Worm (Caenorhabditis elegans) whole organism, L1 larva: ENCODE results near the gene M176.16.

ENCODE experiments used
- ceh-90 ChIP-seq: sonication (generic microtip); optimal IDR thresholded peaks from 2 replicates; lab custom pipeline; 2016; ENCODE audit warnings: missing genetic modification characterization, missing compliant biosample characterization
- elt-3 ChIP-seq, 6 experiments: fragments of 150-350 bp in 1 of 6; sonication (generic microtip); optimal IDR thresholded peaks; 2 replicates each; lab custom pipeline; 2017 to 2018; ENCODE audit warnings: missing biosample characterization in 6 of 6, missing genetic modification characterization in 6 of 6, inconsistent platforms in 1 of 6

DNA sequence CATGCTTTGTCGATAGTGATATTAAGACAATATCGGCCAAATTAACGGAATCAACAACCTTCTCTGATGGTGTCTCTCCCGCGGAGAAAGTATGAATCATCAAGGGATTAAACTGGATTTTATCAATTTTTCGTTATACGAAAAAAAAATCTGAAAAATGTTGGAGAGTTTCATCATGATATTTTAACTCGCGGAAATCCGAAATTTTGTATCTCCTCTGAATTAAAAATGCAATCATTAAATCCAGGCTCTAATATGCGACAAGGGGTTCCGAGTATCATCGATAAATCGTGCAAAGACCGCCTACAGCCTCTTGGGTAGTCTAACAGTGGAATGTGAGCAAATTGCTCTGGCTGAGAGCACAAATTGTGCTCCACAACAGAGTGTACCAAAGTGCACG is 41.2 kb upstream of the M176.16 start, which contains the start of gene C06C3.10:
- no peak for TF ChIP-seq ceh-90
- TF ChIP-seq elt-3 (tag; optimal IDR thresholded peaks at IDR 0.05; lab: Kevin White, UChicago), result no peak
